Worm (Caenorhabditis elegans): ENCODE data around the gene M04C3.2.
A peak's percentile ranks its signal among the peaks of the same experiment; 100 is the strongest.

The M04C3.2 gene

DNA sequence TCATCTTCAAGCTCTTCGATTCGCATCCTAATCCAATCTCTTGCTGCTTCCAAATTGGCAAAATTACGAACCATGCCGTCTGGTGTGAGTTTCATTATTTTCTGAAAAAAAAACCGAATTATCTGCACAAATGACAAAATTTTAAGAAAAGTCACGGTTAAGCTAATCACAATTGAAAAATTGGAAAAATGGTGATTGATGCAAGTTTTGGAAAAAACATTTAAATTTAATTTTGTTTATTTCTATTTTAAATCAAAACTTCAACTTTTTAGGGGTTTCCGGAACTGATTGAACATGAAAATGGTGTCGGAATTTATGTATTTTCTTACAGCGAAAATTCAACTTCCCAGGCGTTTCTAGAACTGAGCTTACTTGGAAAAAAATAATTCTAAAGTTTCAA lies 45.9 kb downstream of the M04C3.2 start, which contains the start of gene C25F9.12:
C25F9.12 (minus strand) TSS at position 101 of the 400 bp plus-strand sequence.
- no peak for TF ChIP-seq lin-15B (tag; optimal IDR thresholded peaks at IDR 0.05)
- TF ChIP-seq madf-9 (GFP tag; conservative IDR thresholded peaks at IDR 0.05) = no peak
- TF ChIP-seq rbr-2 (tag; optimal IDR thresholded peaks at IDR 0.05) = no peak
- TF ChIP-seq nhr-6 (tag; optimal IDR thresholded peaks at IDR 0.05) = no peak
- TF ChIP-seq aha-1 (tag) = no peak
- no peak for TF ChIP-seq ceh-20 (GFP tag; IDR thresholded peaks at IDR 0.05)
- no peak for TF ChIP-seq dmd-8 (GFP tag; IDR thresholded peaks at IDR 0.05)
- TF ChIP-seq dmd-9 (GFP tag; IDR thresholded peaks at IDR 0.05) = no peak
- no peak for TF ChIP-seq nhr-111 (GFP tag; optimal IDR thresholded peaks at IDR 0.05)
- no peak for TF ChIP-seq mxl-2 (GFP tag; conservative IDR thresholded peaks at IDR 0.05)
- no peak for TF ChIP-seq snpc-4 (tag; optimal IDR thresholded peaks at IDR 0.05)
- TF ChIP-seq attf-4 (tag; optimal IDR thresholded peaks at IDR 0.05) = no peak
- TF ChIP-seq ceh-62 (tag; optimal IDR thresholded peaks at IDR 0.05) = no peak
- TF ChIP-seq cey-2 (tag; optimal IDR thresholded peaks at IDR 0.05; ENCODE audit: borderline replicate concordance, insufficient read depth) = no peak
- TF ChIP-seq dpl-1 (GFP tag; optimal IDR thresholded peaks at IDR 0.05) = no peak
- no peak for TF ChIP-seq Y105C5A.15 (GFP tag; IDR thresholded peaks at IDR 0.05)
- TF ChIP-seq tra-1 (GFP tag; IDR thresholded peaks at IDR 0.05) = no peak
- no peak for TF ChIP-seq ztf-11 (tag; optimal IDR thresholded peaks at IDR 0.05)
- no peak for TF ChIP-seq nhr-102 (tag; optimal IDR thresholded peaks at IDR 0.05)
- no peak for TF ChIP-seq ceh-28 (tag; optimal IDR thresholded peaks at IDR 0.05)

DNA sequence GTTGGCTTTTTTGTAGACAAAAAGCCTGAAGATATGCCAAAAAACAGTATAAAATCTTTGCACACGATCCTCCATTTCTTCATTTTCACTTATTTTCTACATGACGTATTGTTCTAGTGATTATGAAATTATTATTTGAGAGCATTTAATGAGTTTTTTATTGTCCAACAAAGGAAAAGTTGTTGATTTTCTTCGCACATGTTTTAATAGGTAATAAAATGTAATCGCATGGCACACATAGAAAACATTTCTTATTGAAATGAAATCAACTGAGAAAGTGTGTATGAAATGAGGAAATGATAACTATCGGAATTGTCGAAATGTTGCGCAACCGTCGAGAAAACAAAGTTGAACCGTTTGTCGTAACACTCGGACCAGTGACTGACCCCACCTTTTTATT lies 47.3 kb downstream of the M04C3.2 start:
- TF ChIP-seq mes-2 (tag; optimal IDR thresholded peaks at IDR 0.05; ENCODE audit: poor library complexity, severe bottlenecking) (no peak), pqm-1 (tag; optimal IDR thresholded peaks at IDR 0.05) (peak; percentile 23), php-3 (GFP tag; IDR thresholded peaks at IDR 0.05) (peak; percentile 97), ceh-32 (tag; optimal IDR thresholded peaks at IDR 0.05; ENCODE audit: poor library complexity) (no peak), hlh-11 (tag; optimal IDR thresholded peaks at IDR 0.05) (peak; percentile 28), daf-16 (GFP tag; optimal IDR thresholded peaks at IDR 0.05) (no peak), daf-16 (tag; optimal IDR thresholded peaks at IDR 0.05) (peak; percentile 79), dve-1 (tag; optimal IDR thresholded peaks at IDR 0.05; ENCODE audit: insufficient read depth) (peak; percentile 48), nhr-11 (tag; optimal IDR thresholded peaks at IDR 0.05) (no peak), zip-2 (tag; optimal IDR thresholded peaks at IDR 0.05) (peak; percentile 50), nhr-28 (tag; optimal IDR thresholded peaks at IDR 0.05) (peak; percentile 5)

DNA sequence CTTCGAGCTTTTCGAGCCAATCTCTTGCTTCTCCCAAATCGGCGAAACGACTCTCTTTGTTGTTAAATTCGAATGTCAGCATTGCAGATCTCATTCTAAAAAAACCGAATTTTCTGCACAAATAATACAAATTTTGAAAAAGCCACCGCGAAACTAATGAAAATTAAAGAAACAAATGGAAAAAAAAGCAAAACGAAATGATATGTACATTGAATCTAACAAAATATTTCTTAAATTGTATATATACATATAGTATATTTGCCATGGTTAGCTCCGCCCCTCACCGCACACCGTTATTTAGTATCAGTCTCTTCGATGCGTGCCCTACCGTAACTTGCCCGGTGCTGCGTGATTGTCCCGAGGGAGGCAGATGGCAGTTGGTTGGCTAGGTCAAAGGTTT lies 48.1 kb downstream of the M04C3.2 start, which contains the start of gene srw-86:
srw-86 (minus strand) TSS at position 101 of the 400 bp plus-strand sequence.
- no peak for TF ChIP-seq unc-39 (tag; optimal IDR thresholded peaks at IDR 0.05)
- TF ChIP-seq tag-97 (GFP tag; IDR thresholded peaks at IDR 0.05) = no peak
- TF ChIP-seq unc-130 (GFP tag; optimal IDR thresholded peaks at IDR 0.05) = no peak
- TF ChIP-seq hlh-11 (tag; optimal IDR thresholded peaks at IDR 0.05) = no peak
- no peak for TF ChIP-seq ZK546.5 (tag; optimal IDR thresholded peaks at IDR 0.05)
- TF ChIP-seq set-16 (GFP tag; IDR thresholded peaks at IDR 0.05) = no peak
- TF ChIP-seq ceh-32 (tag; optimal IDR thresholded peaks at IDR 0.05; ENCODE audit: poor library complexity) = no peak
- TF ChIP-seq nhr-41 (GFP tag; IDR thresholded peaks at IDR 0.05) = no peak
- TF ChIP-seq zip-11 (GFP tag; IDR thresholded peaks at IDR 0.05) = no peak
- TF ChIP-seq F26F4.8 (GFP tag; conservative IDR thresholded peaks at IDR 0.05) = no peak
- no peak for TF ChIP-seq daf-16 (GFP tag; optimal IDR thresholded peaks at IDR 0.05)
- TF ChIP-seq daf-16 (tag; optimal IDR thresholded peaks at IDR 0.05) = no peak
